Fruit fly (Drosophila melanogaster): ENCODE measurements around the gene Dpck.

The Dpck gene

dm6 chr3R:7074297-7075114 is 7.5 kb upstream of the Dpck start, which contains the start of the genes Ufl1 and CG1943 (continued):
- peak; percentile 8 for TF ChIP-seq zen (tag; optimal IDR thresholded peaks at IDR 0.05)
- TF ChIP-seq CG13123 (GFP tag; optimal IDR thresholded peaks at IDR 0.05), result no peak
- TF ChIP-seq her (GFP tag; optimal IDR thresholded peaks at IDR 0.05), result no peak
- TF ChIP-seq CG6683 (GFP tag; optimal IDR thresholded peaks at IDR 0.05), result no peak
- no peak for TF ChIP-seq Dll (GFP tag; IDR thresholded peaks at IDR 0.05; ENCODE audit: partially characterized antibody)
- TF ChIP-seq usp (GFP tag; optimal IDR thresholded peaks at IDR 0.05), result no peak
- TF ChIP-seq slou (GFP tag; optimal IDR thresholded peaks at IDR 0.05), result no peak
- TF ChIP-seq ara (GFP tag; IDR thresholded peaks at IDR 0.05), result no peak
- no peak for TF ChIP-seq Antp (GFP tag; optimal IDR thresholded peaks at IDR 0.05)
- peak; percentile 1 for TF ChIP-seq fd64A (GFP tag; optimal IDR thresholded peaks at IDR 0.05)
- TF ChIP-seq CG9876 (GFP tag; optimal IDR thresholded peaks at IDR 0.05), result no peak
- no peak for TF ChIP-seq CG1529 (GFP tag; optimal IDR thresholded peaks at IDR 0.05)
- TF ChIP-seq CG30403 (GFP tag; optimal IDR thresholded peaks at IDR 0.05), result peak; percentile 25
- TF ChIP-seq danr (GFP tag; IDR thresholded peaks at IDR 0.05), result no peak
- TF ChIP-seq CG14667 (GFP tag; IDR thresholded peaks at IDR 0.05), result no peak
- TF ChIP-seq Ravus (GFP tag; IDR thresholded peaks at IDR 0.05), result no peak
- no peak for TF ChIP-seq Trl (optimal IDR thresholded peaks at IDR 0.05)
- no peak for TF ChIP-seq Trl (GFP tag; optimal IDR thresholded peaks at IDR 0.05)
- TF ChIP-seq Sry-δ (GFP tag; optimal IDR thresholded peaks at IDR 0.05), result peak; percentile 81
- TF ChIP-seq CG9609 (GFP tag; optimal IDR thresholded peaks at IDR 0.05), result no peak
- TF ChIP-seq CG17829 (tag; optimal IDR thresholded peaks at IDR 0.05), result peak; percentile 6
- TF ChIP-seq h (optimal IDR thresholded peaks at IDR 0.05), result no peak
- no peak for TF ChIP-seq CG7271 (tag; optimal IDR thresholded peaks at IDR 0.05)
- TF ChIP-seq CG1024 (GFP tag; IDR thresholded peaks at IDR 0.05), result no peak
- no peak for TF ChIP-seq B-H1 (GFP tag; IDR thresholded peaks at IDR 0.05)
- no peak for TF ChIP-seq sisA (GFP tag; IDR thresholded peaks at IDR 0.05)
- TF ChIP-seq sima (GFP tag; optimal IDR thresholded peaks at IDR 0.05), result no peak
- no peak for TF ChIP-seq D19A (tag; optimal IDR thresholded peaks at IDR 0.05)
- peak; percentile 10 for TF ChIP-seq CG9727 (GFP tag; optimal IDR thresholded peaks at IDR 0.05)
- TF ChIP-seq CG34224 (GFP tag; IDR thresholded peaks at IDR 0.05; ENCODE audit: partially characterized antibody), result no peak
- no peak for TF ChIP-seq CG12236 (GFP tag; optimal IDR thresholded peaks at IDR 0.05)
- TF ChIP-seq Camta (GFP tag; optimal IDR thresholded peaks at IDR 0.05), result no peak
- no peak for TF ChIP-seq sc (optimal IDR thresholded peaks at IDR 0.05)
- TF ChIP-seq sc (GFP tag; optimal IDR thresholded peaks at IDR 0.05), result no peak
- TF ChIP-seq CG9932 (GFP tag; IDR thresholded peaks at IDR 0.05), result no peak
- peak; percentile 90 for TF ChIP-seq onecut (GFP tag; IDR thresholded peaks at IDR 0.05)
- no peak for TF ChIP-seq run (tag; optimal IDR thresholded peaks at IDR 0.05)
- no peak for TF ChIP-seq Elba2 (GFP tag; optimal IDR thresholded peaks at IDR 0.05)
- TF ChIP-seq hbn (GFP tag; IDR thresholded peaks at IDR 0.05; ENCODE audit: partially characterized antibody), result no peak
- TF ChIP-seq ind (GFP tag; optimal IDR thresholded peaks at IDR 0.05), result no peak
- TF ChIP-seq CG4730 (GFP tag; IDR thresholded peaks at IDR 0.05), result no peak
- TF ChIP-seq Drgx (GFP tag; IDR thresholded peaks at IDR 0.05), result no peak
- TF ChIP-seq Sox100B (GFP tag; optimal IDR thresholded peaks at IDR 0.05), result no peak
- peak; percentile 71 for TF ChIP-seq CHES-1-like (GFP tag; optimal IDR thresholded peaks at IDR 0.05)
- TF ChIP-seq D19B (GFP tag; optimal IDR thresholded peaks at IDR 0.05), result no peak
- peak; percentile 88 for TF ChIP-seq pzg (GFP tag; optimal IDR thresholded peaks at IDR 0.05)
- no peak for TF ChIP-seq ap (GFP tag; IDR thresholded peaks at IDR 0.05)
- no peak for TF ChIP-seq mld (GFP tag; IDR thresholded peaks at IDR 0.05; ENCODE audit: partially characterized antibody)
- TF ChIP-seq CG31441 (GFP tag; IDR thresholded peaks at IDR 0.05), result no peak
- TF ChIP-seq CG1792 (GFP tag; optimal IDR thresholded peaks at IDR 0.05), result no peak
- no peak for TF ChIP-seq luna (GFP tag; optimal IDR thresholded peaks at IDR 0.05)
- peak; percentile 61 for TF ChIP-seq Med (GFP tag)

All from whole organism, embryonic.